Fruit fly (Drosophila melanogaster): ENCODE data around the gene mRpS26.

The mRpS26 gene

DNA sequence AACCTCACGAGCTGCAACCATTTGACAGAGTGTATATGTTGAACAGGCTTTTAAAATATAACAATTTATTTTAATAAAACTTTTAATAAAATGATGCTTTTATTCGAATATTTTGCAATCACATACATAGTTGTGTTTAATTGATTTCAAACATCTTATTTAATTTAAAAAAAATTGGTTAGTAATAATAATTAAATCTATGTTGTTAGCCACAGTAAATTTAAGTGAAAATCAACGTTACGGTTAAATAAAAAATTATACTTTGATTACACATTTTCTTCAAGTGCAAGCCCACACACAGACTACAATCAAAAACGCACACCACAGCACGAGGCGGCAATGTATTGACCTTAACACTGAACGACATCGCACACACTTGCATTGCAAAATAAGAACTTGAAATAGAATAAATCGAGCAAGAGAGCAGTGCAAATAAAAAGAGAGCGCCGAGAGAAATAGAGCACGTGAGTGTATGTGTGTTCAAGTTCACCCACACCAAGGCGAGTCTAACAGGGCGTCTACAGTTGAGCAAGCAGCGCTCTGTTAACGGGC is 43.3 kb upstream of the mRpS26 start (continued):
- TF ChIP-seq ss (GFP tag; optimal IDR thresholded peaks at IDR 0.05): peak; percentile 84 to 88
- peak; percentile 77 for TF ChIP-seq CG15336 (GFP tag; IDR thresholded peaks at IDR 0.05)
- peak; percentile 84 for TF ChIP-seq CG32006 (GFP tag; optimal IDR thresholded peaks at IDR 0.05)
- no peak for TF ChIP-seq Ets21C (GFP tag; optimal IDR thresholded peaks at IDR 0.05)
- TF ChIP-seq Gug (GFP tag; IDR thresholded peaks at IDR 0.05): peak; percentile 80
- peak; percentile 52 for TF ChIP-seq Sox102F (GFP tag; optimal IDR thresholded peaks at IDR 0.05)
- TF ChIP-seq eg (GFP tag; IDR thresholded peaks at IDR 0.05): peak; percentile 82
- peak; percentile 85 for TF ChIP-seq fkh (GFP tag; optimal IDR thresholded peaks at IDR 0.05)
- TF ChIP-seq Eip93F (GFP tag; optimal IDR thresholded peaks at IDR 0.05): no peak
- TF ChIP-seq CG6276 (GFP tag; optimal IDR thresholded peaks at IDR 0.05): peak; percentile 65
- TF ChIP-seq CG6854 (GFP tag; optimal IDR thresholded peaks at IDR 0.05): peak; percentile 26
- TF ChIP-seq Met (GFP tag; optimal IDR thresholded peaks at IDR 0.05): peak; percentile 48
- TF ChIP-seq Hr39 (GFP tag; optimal IDR thresholded peaks at IDR 0.05): peak; percentile 30
- TF ChIP-seq cyc (GFP tag; optimal IDR thresholded peaks at IDR 0.05): peak; percentile 44
- TF ChIP-seq OdsH (GFP tag; optimal IDR thresholded peaks at IDR 0.05): peak; percentile 77
- TF ChIP-seq fd85E (GFP tag; optimal IDR thresholded peaks at IDR 0.05): peak; percentile 51
- peak; percentile 35 for TF ChIP-seq CG11762 (GFP tag; optimal IDR thresholded peaks at IDR 0.05; ENCODE audit: insufficient read depth)
- TF ChIP-seq achi (GFP tag; optimal IDR thresholded peaks at IDR 0.05): peak; percentile 67
- TF ChIP-seq vri (GFP tag; optimal IDR thresholded peaks at IDR 0.05): peak; percentile 66
- TF ChIP-seq Eip78C (GFP tag): peak; percentile 90
- TF ChIP-seq CG8319 (GFP tag; optimal IDR thresholded peaks at IDR 0.05): peak; percentile 13
- TF ChIP-seq CG11902 (GFP tag; optimal IDR thresholded peaks at IDR 0.05): no peak
- TF ChIP-seq fd59A (GFP tag; optimal IDR thresholded peaks at IDR 0.05): peak; percentile 72
- TF ChIP-seq dac (GFP tag; optimal IDR thresholded peaks at IDR 0.05): peak; percentile 48
- TF ChIP-seq CG10669 (GFP tag; optimal IDR thresholded peaks at IDR 0.05): peak; percentile 73

DNA sequence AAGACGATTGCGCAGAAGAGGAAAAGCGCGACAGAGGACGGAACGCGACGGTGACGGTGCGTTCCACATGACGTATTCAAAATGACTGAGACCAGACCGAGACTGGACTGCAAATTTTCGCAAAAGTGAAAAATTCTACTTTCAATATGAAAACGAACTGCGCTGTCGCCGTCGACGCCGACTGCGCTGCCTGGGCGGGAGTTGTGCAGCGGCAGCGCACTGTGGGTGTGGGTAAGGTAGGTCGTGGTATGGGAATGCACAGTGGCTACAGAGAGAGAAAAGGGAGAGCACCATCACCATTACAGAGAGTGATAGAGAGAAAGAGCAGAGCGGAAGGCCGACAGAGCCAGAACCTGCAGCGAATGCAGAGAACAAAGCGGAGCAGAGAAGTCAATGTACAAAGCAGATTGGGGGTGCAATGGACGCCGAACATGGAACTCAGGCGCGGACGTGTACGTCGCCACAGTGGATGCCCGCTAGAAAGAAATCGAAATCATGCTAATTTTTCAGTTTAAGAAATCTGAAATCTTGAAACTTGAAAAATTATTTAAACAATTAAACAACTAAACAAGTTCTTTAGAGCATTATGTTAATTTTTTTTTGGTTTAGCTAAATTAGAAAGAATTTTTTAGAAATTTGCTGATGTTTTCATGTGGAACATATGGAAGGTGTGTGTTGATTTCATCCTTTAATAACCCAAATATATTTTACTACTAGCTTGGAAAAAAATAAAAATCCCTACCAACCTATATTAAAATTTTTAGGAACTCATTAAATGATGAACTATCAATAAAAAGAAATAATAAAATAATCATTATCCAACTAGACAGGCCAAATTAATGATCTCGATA is 41.5 kb upstream of the mRpS26 start, which contains the start of gene Eip75B:
Gene Eip75B (minus strand): TSS at position 65 of the 851 bp plus-strand sequence.
- TF ChIP-seq CG9139 (GFP tag; optimal IDR thresholded peaks at IDR 0.05) (no peak), vri (GFP tag; optimal IDR thresholded peaks at IDR 0.05) (peak; percentile 0), CG11902 (GFP tag; optimal IDR thresholded peaks at IDR 0.05) (peak; percentile 25), CG6276 (GFP tag; optimal IDR thresholded peaks at IDR 0.05) (peak; percentile 18), achi (GFP tag; optimal IDR thresholded peaks at IDR 0.05) (peak; percentile 72), net (GFP tag; optimal IDR thresholded peaks at IDR 0.05) (peak; percentile 63), CG8319 (GFP tag; optimal IDR thresholded peaks at IDR 0.05) (peak; percentile 50), Sox14 (GFP tag; optimal IDR thresholded peaks at IDR 0.05) (peak; percentile 78), dsx (GFP tag; optimal IDR thresholded peaks at IDR 0.05; ENCODE audit: poor library complexity, severe bottlenecking) (peak; percentile 18), Hr4 (GFP tag; optimal IDR thresholded peaks at IDR 0.05) (peak; percentile 68), CG10631 (GFP tag; optimal IDR thresholded peaks at IDR 0.05) (peak; percentile 67), CG4318 (GFP tag; optimal IDR thresholded peaks at IDR 0.05) (peak; percentile 26), lz (GFP tag; optimal IDR thresholded peaks at IDR 0.05) (peak; percentile 76), Eip78C (GFP tag) (peak; percentile 90), Gug (GFP tag; IDR thresholded peaks at IDR 0.05) (peak; percentile 11; the same call in 1 of the 2 replicates), Blimp-1 (GFP tag; optimal IDR thresholded peaks at IDR 0.05) (no peak), acj6 (GFP tag; optimal IDR thresholded peaks at IDR 0.05) (peak; percentile 74), Hr39 (GFP tag; optimal IDR thresholded peaks at IDR 0.05) (peak; percentile 62), Smox (GFP tag; optimal IDR thresholded peaks at IDR 0.05) (peak; percentile 66), CG1621 (tag; optimal IDR thresholded peaks at IDR 0.05) (no peak), CG32006 (GFP tag; optimal IDR thresholded peaks at IDR 0.05) (peak; percentile 74), Eip75B (GFP tag; optimal IDR thresholded peaks at IDR 0.05) (peak; percentile 55), CG6163 (GFP tag; IDR thresholded peaks at IDR 0.05) (peak; percentile 66; the same call in 2 of the 3 replicates), CG34406 (GFP tag; optimal IDR thresholded peaks at IDR 0.05) (peak; percentile 49), CG15336 (GFP tag; IDR thresholded peaks at IDR 0.05) (peak; percentile 48; the same call in 1 of the 2 replicates), OdsH (GFP tag; optimal IDR thresholded peaks at IDR 0.05) (peak; percentile 71), Sox102F (GFP tag; optimal IDR thresholded peaks at IDR 0.05) (peak; percentile 55), Sox15 (GFP tag; optimal IDR thresholded peaks at IDR 0.05) (peak; percentile 49), Lpt (GFP tag; optimal IDR thresholded peaks at IDR 0.05) (peak; percentile 44), ss (GFP tag; optimal IDR thresholded peaks at IDR 0.05) (peak; percentile 4 to 33), dac (GFP tag; optimal IDR thresholded peaks at IDR 0.05) (no peak), CG8632 (GFP tag; optimal IDR thresholded peaks at IDR 0.05) (peak; percentile 60), topi (GFP tag; optimal IDR thresholded peaks at IDR 0.05) (peak; percentile 70), CG10669 (GFP tag; optimal IDR thresholded peaks at IDR 0.05) (peak; percentile 58), fd59A (GFP tag; optimal IDR thresholded peaks at IDR 0.05) (peak; percentile 55), CG6792 (GFP tag; optimal IDR thresholded peaks at IDR 0.05) (peak; percentile 64)

Measured in whole organism, prepupa.